Fruit fly (Drosophila melanogaster): ENCODE results near the gene ind.

The ind gene

DNA sequence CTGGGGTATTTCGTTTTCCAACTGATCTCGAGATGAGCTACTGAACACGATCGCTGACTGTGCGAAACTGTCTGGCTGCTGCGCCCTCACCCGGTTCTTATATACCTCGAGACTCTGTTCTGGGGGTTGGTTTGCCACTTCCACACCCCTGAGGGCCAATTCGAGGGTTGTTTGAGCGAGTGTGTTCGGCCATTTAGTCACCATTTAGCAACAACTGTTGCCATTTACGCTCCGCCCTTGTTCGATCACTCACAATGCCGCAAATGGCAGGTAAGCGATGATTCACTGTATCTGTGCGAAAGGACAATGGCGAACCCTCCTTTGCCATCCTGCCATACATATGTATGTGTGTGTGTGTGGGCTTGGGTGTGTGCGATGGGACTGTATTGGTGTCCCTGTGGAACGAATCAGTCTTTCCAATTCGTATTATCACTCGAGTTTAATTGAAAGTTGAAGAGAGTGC, at the start of gene ind:
Gene ind, minus strand, starts transcription at position 51 of the 463 bp plus-strand sequence.
- TF ChIP-seq noc (tag; optimal IDR thresholded peaks at IDR 0.05), result no peak

DNA sequence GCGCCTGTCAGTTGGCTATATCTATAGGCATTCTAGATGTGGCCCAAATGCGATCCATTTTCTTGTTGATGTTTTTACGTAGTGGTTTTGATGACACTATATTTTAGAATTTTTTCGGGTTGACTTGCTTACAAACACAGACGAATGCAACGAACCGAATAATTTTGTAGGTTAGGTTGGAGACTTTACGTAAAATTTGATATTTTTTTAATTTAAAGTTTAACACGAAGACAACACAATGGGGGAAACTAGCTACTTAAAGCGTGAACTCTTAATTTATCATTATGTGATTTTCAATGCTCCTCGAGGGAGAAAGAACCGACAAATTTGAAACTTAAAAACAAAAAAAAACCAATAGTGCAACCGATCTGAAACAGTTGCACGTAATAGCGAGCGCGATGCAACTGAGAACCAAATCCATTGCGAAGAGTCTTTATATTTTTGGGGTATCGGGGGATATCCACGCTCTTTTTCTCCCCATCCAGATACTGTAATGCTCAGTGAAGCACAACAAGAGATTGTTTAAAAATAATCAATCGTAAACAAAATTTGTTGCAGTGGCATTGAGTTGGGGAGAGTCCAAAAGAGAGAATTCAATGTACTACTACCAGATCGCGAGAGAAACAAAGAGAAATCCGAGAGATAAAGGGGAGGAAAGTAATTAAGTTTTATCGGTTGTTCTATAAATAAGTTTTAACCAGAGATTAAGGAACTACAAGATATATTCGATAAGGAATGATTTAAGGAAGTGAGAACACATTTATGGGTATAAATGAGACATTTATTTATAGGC, 46.4 kb upstream of the ind start:
- no peak for TF ChIP-seq noc (tag; optimal IDR thresholded peaks at IDR 0.05)

DNA sequence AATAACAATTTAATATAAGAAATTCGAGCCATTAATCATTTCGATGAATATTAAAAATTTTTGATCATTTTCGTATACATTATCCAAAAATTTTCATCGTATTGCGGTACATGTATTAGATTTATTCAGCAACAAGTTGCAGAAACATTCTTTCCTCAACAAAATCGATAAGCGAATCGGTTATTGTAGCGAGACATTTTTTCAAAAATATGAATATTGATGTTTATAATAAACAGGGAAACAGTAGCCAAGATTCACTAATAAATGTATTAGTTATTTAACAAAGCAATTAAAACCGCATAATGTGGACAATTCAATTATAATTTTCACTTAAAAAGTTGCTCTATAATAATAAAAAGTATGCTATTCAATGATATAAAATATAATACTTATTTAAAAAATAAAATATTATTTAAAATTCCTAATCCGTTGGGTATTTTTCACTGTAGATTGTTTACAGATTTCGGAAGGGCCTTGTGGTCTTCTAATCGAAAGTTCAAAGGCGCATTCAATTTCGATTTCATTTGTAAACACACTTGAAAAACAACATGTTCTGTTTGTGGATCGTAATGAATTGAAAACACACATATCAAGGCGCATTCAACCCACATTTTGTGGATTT, 45.5 kb upstream of the ind start:
- no peak for TF ChIP-seq noc (tag; optimal IDR thresholded peaks at IDR 0.05)

DNA sequence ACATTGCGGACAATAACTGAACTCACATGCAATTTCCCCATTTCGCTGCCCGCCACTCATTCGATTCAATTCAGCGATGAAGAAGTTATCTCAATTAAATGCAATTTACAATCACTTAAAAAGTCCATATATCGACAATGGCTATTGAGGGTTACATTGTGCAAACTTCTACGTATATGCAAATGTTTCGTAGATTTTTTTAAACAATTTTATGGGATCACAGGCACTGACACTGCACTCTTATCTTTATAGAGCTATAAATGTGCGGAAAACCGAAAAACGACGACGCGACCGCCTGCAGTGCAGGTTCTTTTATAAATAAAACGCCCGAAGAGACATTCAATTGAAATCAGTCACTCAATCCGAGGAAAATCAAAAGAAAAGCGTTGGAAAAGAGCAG, 44.6 kb upstream of the ind start:
- no peak for TF ChIP-seq noc (tag; optimal IDR thresholded peaks at IDR 0.05)

DNA sequence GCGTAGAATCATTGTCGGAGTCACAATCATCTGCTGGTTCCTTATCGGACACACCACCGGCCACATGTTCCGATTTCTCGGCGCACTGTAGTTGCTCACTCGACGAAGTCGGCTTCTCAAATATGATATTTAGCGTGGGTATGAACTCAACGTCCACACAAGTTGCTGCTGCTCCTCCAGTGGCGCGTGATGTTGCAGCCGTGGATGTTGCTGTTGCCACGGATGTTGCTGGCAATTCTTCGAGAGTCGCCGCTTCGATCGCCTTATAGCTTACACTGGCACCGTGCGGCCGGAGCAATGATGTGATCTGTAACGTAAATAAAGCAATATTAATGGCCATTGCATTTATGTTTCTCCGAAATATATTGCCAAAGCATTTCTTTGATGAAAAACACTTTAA, 40.6 kb upstream of the ind start:
- no peak for TF ChIP-seq noc (tag; optimal IDR thresholded peaks at IDR 0.05)

DNA sequence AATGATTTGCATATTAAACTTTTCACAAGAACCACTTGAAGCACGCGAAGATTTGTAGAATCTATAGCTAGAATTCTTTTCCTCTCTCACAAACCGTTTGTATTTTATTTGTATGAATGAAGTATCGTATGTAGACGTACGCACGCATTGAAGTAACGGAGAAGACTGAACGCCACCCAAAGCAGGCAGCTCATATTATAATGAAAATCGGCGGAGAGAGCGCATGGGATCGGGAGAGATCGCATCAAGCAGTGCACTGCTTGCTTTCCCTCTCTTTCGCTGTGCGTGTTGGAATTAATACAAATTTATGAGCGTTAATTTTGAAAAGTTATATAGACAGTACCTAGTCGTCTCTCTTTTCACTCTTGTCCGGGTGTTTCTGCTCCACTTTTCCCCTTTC, 35.6 kb upstream of the ind start:
- TF ChIP-seq noc (tag; optimal IDR thresholded peaks at IDR 0.05), result no peak

DNA sequence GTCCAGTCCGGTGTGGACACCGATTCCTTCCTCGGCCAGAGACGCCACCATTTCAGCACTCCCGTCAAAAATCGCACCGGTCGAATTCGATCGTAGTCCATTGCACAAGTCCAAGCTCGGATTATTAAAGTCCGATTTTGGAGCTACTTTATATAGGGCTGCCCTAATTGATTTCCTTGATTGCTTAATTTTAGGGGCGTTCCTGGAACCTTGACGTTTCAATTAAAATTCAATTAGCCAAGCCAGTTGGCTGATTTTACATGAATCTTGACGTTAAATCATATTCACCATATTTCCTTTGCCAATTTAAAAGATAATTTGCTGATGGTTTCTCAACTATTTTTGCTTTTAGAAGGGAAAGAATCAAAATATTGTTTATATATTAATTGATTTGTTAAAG, 34.6 kb upstream of the ind start, which contains the start of gene Or71a:
Gene Or71a, minus strand, starts transcription at position 101 of the 400 bp plus-strand sequence.
- no peak for TF ChIP-seq noc (tag; optimal IDR thresholded peaks at IDR 0.05)

DNA sequence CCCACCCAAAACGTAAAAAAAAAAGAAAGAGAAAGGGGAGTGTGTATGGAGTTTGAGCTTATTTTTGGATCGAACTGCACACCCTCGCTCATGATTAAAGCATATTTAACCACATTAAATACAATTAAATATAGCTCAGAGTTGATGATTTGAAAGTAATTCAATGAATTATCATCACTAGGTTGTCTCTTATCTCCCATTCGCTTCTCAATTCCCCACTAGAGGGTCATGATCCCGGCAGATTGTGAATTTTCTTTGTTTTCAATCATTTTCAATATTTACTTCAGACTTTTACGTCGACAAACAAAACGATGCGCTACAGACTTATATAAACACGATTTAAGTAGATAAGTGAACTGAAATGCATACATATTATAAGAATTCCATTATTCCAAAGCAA, 32.7 kb upstream of the ind start:
- no peak for TF ChIP-seq noc (tag; optimal IDR thresholded peaks at IDR 0.05)

DNA sequence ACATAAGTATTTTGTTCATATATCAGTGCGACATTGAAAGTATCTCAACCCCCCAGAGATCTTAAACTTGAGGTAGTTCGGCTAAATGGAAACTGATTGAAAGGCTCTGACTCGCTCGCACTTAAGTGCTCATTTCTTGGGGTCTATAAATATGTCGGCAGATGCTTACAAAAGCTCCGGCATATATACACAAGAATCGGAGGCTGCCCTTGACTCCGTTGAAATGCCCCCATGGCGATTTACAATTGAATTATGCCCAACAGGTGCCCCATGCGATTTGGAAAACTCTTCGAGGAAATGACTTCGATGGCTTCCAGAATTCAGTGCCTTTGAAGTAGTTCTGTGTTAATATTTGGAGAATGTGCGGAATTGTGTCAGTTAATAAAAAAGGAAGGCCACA, 30.0 kb upstream of the ind start:
- TF ChIP-seq noc (tag; optimal IDR thresholded peaks at IDR 0.05), result no peak

DNA sequence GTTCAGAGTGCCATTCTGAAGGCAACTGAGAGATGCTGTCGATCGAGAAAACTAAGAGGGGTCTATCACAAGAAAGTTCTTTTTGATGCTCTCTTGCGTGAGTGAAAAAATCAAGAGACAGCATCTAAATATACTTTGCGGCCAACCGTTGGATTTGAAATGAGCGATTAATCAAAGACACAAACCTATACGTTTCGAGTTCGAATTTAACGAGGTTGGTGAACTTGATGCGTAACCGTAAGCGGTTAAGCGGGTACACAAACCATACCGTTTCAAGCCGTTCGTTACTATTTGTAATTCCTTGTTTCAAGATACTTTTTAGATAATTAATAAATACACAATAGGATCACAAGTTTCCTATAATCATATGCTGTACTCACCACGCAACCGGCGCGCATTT, 28.4 kb upstream of the ind start:
- no peak for TF ChIP-seq noc (tag; optimal IDR thresholded peaks at IDR 0.05)

DNA sequence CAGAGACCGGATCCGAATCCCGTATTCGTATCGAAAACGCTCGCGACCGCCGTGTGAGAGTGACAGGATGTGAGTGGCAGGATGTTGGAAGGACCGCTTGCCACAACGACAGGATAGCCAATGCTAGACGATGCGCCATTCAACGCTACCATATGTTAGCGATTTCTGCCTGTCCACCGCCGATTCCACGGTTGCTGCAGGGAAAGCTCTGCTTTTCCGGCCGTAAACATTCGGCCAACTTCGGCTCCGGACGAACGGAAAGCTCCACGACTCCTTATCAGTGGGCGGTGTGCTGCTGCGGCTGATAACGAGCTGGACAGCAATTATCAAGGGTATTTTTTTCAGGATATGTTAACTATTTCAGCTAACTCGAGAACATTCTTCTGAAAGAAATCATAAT, 21.2 kb upstream of the ind start, which contains the start of gene Sytbeta:
Gene Sytbeta, minus strand, starts transcription at position 101 of the 400 bp plus-strand sequence.
- no peak for TF ChIP-seq noc (tag; optimal IDR thresholded peaks at IDR 0.05)

DNA sequence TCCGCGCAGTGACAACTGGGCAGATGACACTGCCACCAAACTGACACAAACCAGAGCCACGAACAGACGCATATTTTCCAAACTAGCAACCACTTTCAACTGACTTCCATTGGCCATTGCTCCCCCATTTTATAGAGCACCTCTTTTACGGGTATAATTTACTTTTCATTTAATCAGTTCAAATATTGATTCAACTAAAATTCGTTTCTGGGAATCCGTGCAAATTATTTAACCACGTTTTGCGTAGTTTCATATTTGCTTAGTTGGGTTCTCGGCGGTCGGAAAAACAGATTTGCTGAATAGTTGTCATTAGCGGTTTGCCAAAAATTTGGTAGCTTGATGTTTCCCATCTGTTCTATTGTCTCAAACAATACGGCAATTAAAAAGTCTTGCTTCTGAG, 17.9 kb upstream of the ind start, which contains the start of gene CG13460:
Gene CG13460, minus strand, starts transcription at position 101 of the 400 bp plus-strand sequence.
- no peak for TF ChIP-seq noc (tag; optimal IDR thresholded peaks at IDR 0.05)

DNA sequence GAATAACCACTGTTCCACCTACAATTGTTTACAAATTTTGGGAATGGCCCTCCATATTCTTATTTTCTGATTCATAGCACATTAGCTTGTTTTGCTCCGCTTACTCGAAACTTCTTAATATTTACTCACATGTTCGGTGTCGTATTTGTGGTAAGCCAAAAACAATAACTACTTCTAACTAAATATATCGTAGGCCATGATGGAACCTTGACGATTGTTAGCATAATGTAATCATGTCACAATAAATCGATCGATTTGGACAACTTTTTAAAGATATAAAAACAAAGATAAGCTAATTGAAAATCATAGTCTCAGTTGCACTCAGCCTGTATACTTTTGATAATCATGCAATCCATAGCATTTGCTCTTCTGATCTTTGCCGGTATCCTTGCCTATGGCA, 10.8 kb upstream of the ind start, which contains the start of gene EAChm:
Gene EAChm, plus strand, starts transcription at position 301 of the 400 bp plus-strand sequence.
- no peak for TF ChIP-seq noc (tag; optimal IDR thresholded peaks at IDR 0.05)

DNA sequence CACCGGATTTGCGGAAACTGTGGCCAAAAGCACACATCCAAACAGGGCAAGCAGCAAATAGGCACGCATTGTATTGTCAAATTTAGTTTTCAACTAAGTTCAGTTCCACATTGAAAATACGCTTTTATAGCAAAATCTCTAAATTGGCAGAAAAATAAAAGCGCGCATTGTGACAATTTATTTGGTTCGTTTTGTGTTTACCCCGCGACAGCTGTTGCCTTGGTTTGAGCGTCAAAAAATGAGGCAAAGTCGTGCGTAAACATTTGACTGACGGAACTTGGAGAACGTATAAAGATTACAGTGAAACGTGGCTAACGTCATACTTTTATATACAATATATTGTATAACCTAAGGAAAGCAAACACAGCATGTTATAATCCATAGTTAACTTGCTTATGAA, 10.3 kb upstream of the ind start, which contains the start of gene CG18649:
Gene CG18649, minus strand, starts transcription at position 101 of the 400 bp plus-strand sequence.
- TF ChIP-seq noc (tag; optimal IDR thresholded peaks at IDR 0.05), result no peak

DNA sequence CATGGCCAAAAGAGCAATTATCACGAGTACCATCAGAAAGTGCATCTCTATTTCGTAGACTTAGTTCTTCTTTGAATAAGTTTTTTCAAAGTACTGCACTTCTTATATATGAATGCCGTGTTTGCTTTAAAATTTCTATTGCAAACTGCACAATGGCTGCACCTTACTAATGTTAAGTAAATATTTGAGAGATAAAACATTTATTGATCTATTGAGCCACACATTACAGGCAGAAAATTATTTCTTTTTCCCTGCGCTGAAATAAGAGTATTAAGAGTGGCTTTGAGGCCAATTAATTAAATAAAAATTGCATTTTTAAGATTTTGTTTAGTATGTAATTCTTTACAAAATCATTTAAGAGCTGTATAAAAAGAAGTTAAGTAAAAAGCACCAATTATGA, 9.5 kb upstream of the ind start, which contains the start of gene CG43680:
Gene CG43680, minus strand, starts transcription at position 101 of the 400 bp plus-strand sequence.
- TF ChIP-seq noc (tag; optimal IDR thresholded peaks at IDR 0.05), result no peak

DNA sequence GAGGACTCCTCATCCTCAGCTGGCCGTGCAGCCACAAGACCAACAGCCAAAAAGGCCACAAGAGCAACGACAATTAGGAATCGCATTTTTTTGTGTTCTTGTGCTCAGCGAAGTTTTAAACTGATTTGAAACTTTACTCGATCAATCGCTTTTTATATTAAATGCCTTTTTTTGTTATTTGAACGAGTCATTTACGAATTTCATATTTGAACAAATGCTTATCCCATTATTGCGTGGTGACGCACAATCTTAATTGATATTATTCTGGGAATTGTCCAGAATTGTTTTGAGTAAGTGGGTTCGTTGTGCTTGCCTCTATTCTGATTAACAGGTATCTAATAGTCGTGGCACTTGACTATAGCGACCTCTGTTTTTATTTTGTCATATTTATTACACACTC, 8.7 kb upstream of the ind start, which contains the start of gene CG13461:
Gene CG13461, minus strand, starts transcription at position 101 of the 400 bp plus-strand sequence.
- TF ChIP-seq noc (tag; optimal IDR thresholded peaks at IDR 0.05), result no peak

DNA sequence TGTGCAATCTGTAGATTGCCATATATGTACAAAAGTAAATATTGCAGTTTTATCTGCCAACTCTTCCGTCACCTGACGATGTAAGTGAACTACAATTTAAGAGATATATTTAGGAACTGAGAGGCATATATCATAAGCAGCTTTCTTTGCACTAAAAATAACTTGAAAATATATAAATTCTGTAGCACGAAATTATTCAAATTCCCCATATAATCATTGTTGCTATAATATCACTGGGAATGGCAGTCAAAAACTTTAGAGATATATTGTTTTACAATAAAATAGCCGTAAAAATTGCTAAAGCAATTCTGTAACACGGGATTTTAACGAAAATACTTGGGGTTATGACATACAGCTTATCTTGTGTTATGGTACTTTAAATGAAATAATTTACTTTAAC, 7.6 kb upstream of the ind start, which contains the start of gene CG43679:
Gene CG43679, minus strand, starts transcription at position 101 of the 400 bp plus-strand sequence.
- no peak for TF ChIP-seq noc (tag; optimal IDR thresholded peaks at IDR 0.05)
